Fruit fly (Drosophila melanogaster) whole organism, pupa: ENCODE measurements around the gene Sodq.

Experiments used
- CG10348 ChIP-seq: fragments of 200-800 bp; sonication (Bioruptor generic); IDR thresholded peaks from 2 replicates; pipeline ENCODE4 v1.3.6; 2022; ENCODE audit warnings: missing biosample characterization, missing genetic modification characterization
- CG12605 ChIP-seq: fragments of 200-800 bp; sonication (Bioruptor generic); IDR thresholded peaks from 2 replicates; pipeline ENCODE4 v1.3.6; 2022; ENCODE audit warnings: missing biosample characterization, missing genetic modification characterization
- CG15710 ChIP-seq: fragments of 200-800 bp; sonication (Bioruptor generic); optimal IDR thresholded peaks from 2 replicates; lab custom pipeline; 2018; ENCODE audit warnings: missing biosample characterization, mild to moderate bottlenecking, missing genetic modification characterization, moderate library complexity
- CG8301 ChIP-seq: fragments of 200-800 bp; sonication (Bioruptor generic); optimal IDR thresholded peaks from 2 replicates; lab custom pipeline; 2018; ENCODE audit warnings: missing biosample characterization, mild to moderate bottlenecking, missing genetic modification characterization
- Ets98B ChIP-seq: fragments of 200-800 bp; sonication (Bioruptor generic); IDR thresholded peaks from 2 replicates; pipeline ENCODE4 v1.3.6; 2022; ENCODE audit warnings: missing biosample characterization, missing genetic modification characterization
- gl ChIP-seq: fragments of 200-800 bp; sonication (Bioruptor generic); optimal IDR thresholded peaks from 2 replicates; lab custom pipeline; 2018; ENCODE audit warnings: missing biosample characterization, mild to moderate bottlenecking, missing genetic modification characterization

The Sodq gene

DNA sequence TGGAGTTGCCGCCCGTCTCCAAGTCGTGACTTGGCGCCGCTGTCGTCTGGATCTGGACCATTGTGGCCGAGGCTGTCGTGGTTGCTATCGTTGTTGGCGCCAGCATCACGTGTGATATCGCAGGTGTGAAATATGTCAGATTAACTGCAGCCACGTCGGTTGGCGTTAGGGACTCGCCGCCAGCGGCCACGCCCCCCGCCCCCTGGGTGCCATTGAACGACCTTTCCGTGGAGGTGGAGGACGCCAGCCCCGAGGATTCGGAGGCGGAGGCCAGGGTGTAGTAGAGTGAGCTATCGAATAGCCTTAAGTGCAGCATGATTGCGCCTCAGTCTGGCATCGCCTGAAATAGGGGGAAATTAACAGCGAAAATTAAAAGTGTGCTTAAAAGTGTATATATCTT lies 45.7 kb downstream of the Sodq start:
- TF ChIP-seq CG15710 (tag; lab: Kevin White, UChicago) (no peak), CG12605 (GFP tag; lab: Robert Waterston, UW) (no peak), Ets98B (GFP tag; lab: Robert Waterston, UW) (no peak), CG10348 (no peak), gl (tag; lab: Kevin White, UChicago) (no peak), CG8301 (no peak)
